Worm (Caenorhabditis elegans) whole organism, L4 larva: ENCODE data around the gene T13F2.6.

Source experiments
- D1046.2 ChIP-seq: fragments of 200-800 bp; sonication (Bioruptor generic); IDR thresholded peaks from 2 replicates; pipeline ENCODE4 v1.3.6; 2022; ENCODE audit warnings: missing genetic modification characterization, missing compliant biosample characterization
- F10B5.3 ChIP-seq: sonication (generic microtip); optimal IDR thresholded peaks from 2 replicates; lab custom pipeline; 2016; ENCODE audit warnings: mild to moderate bottlenecking, missing genetic modification characterization, missing compliant biosample characterization
- F37D6.2 ChIP-seq: sonication (generic microtip); optimal IDR thresholded peaks from 2 replicates; lab custom pipeline; 2016; ENCODE audit warnings: mild to moderate bottlenecking, missing genetic modification characterization, missing compliant biosample characterization
- F44E2.7 ChIP-seq: fragments of 200-800 bp; sonication (Bioruptor generic); IDR thresholded peaks from 2 replicates; pipeline ENCODE4 v2.1.2; 2022; ENCODE audit warnings: missing genetic modification characterization, missing compliant biosample characterization
- F49E8.2 ChIP-seq: sonication (generic microtip); optimal IDR thresholded peaks from 2 replicates; lab custom pipeline; 2016; ENCODE audit warnings: missing compliant biosample characterization, mild to moderate bottlenecking, missing genetic modification characterization, borderline replicate concordance
- T20F7.1 ChIP-seq: fragments of 200-800 bp; sonication (Bioruptor generic); optimal IDR thresholded peaks from 2 replicates; lab custom pipeline; 2018; ENCODE audit warnings: mild to moderate bottlenecking, missing genetic modification characterization, missing compliant biosample characterization
- Y75B8A.6 ChIP-seq: fragments of 200-800 bp; sonication (Bioruptor generic); IDR thresholded peaks from 2 replicates; pipeline ENCODE4 v1.3.6; 2022; ENCODE audit warnings: missing genetic modification reagents, missing genetic modification characterization, missing compliant biosample characterization
- ZK546.5 ChIP-seq, 2 experiments: sonication (generic microtip); optimal IDR thresholded peaks; 2 replicates each; lab custom pipeline; 2017; ENCODE audit warnings: missing biosample characterization in 2 of 2, missing genetic modification characterization in 2 of 2
- aha-1 ChIP-seq: fragments of 150-350 bp; peaks from one replicate; lab custom pipeline; 2014; ENCODE audit warnings: missing biosample characterization, missing genetic modification characterization
- aly-2 ChIP-seq: sonication (generic microtip); optimal IDR thresholded peaks from 2 replicates; lab custom pipeline; 2018; ENCODE audit warnings: missing biosample characterization, missing genetic modification characterization
- attf-4 ChIP-seq: sonication (generic microtip); optimal IDR thresholded peaks from 3 replicates; lab custom pipeline; 2017; ENCODE audit warnings: missing biosample characterization, missing genetic modification characterization
- ceh-20 ChIP-seq: fragments of 200-800 bp; sonication (Bioruptor generic); IDR thresholded peaks from 2 replicates; pipeline ENCODE4 v1.3.6; 2022; ENCODE audit warnings: missing genetic modification reagents, missing genetic modification characterization, missing compliant biosample characterization
- daf-12 ChIP-seq: fragments of 150-350 bp; optimal IDR thresholded peaks from 2 replicates; lab custom pipeline; 2014; ENCODE audit warnings: missing biosample characterization, missing genetic modification reagents, missing genetic modification characterization
- daf-16 ChIP-seq, 3 experiments: sonication (generic microtip); optimal IDR thresholded peaks; 2 replicates each; lab custom pipeline; 2016 to 2017; ENCODE audit warnings: missing genetic modification characterization in 3 of 3, missing genetic modification reagents in 3 of 3, mild to moderate bottlenecking in 2 of 3, missing compliant biosample characterization in 2 of 3, missing biosample characterization in 1 of 3, moderate library complexity in 1 of 3
- daf-8 ChIP-seq: fragments of 200-800 bp; sonication (Bioruptor generic); IDR thresholded peaks from 2 replicates; pipeline ENCODE4 v1.3.6; 2022; ENCODE audit warnings: missing genetic modification characterization, missing compliant biosample characterization
- dmd-6 ChIP-seq: fragments of 200-800 bp; sonication (Bioruptor generic); IDR thresholded peaks from 2 replicates; pipeline ENCODE4 v1.3.6; 2022; ENCODE audit warnings: missing genetic modification reagents, missing genetic modification characterization, missing compliant biosample characterization
- dmd-8 ChIP-seq: fragments of 200-800 bp; sonication (Bioruptor generic); IDR thresholded peaks from 2 replicates; pipeline ENCODE4 v1.3.6; 2022; ENCODE audit warnings: missing genetic modification characterization, missing compliant biosample characterization
- dmd-9 ChIP-seq: fragments of 200-800 bp; sonication (Bioruptor generic); IDR thresholded peaks from 2 replicates; pipeline ENCODE4 v1.3.6; 2022; ENCODE audit warnings: missing genetic modification reagents, missing genetic modification characterization, missing compliant biosample characterization
- dpl-1 ChIP-seq: fragments of 150-350 bp; optimal IDR thresholded peaks from 2 replicates; lab custom pipeline; 2014; ENCODE audit warnings: missing biosample characterization, missing genetic modification reagents, missing genetic modification characterization
- duxl-1 ChIP-seq: sonication (generic microtip); optimal IDR thresholded peaks from 2 replicates; lab custom pipeline; 2016; ENCODE audit warnings: mild to moderate bottlenecking, missing genetic modification characterization, moderate library complexity, missing compliant biosample characterization; ENCODE audit not compliant: poor library complexity
- egl-27 ChIP-seq: sonication (generic microtip); optimal IDR thresholded peaks from 3 replicates; lab custom pipeline; 2017; ENCODE audit warnings: missing biosample characterization, missing genetic modification reagents, missing genetic modification characterization
- egl-43 ChIP-seq: fragments of 200-800 bp; sonication (Bioruptor generic); IDR thresholded peaks from 2 replicates; pipeline ENCODE4 v1.3.6; 2022; ENCODE audit warnings: missing genetic modification reagents, missing genetic modification characterization, missing compliant biosample characterization
- gei-8 ChIP-seq: fragments of 200-800 bp; sonication (Bioruptor generic); optimal IDR thresholded peaks from 2 replicates; lab custom pipeline; 2018; ENCODE audit warnings: mild to moderate bottlenecking, missing genetic modification characterization, missing compliant biosample characterization
- hlh-11 ChIP-seq: fragments of 200-800 bp; sonication (Bioruptor generic); optimal IDR thresholded peaks from 2 replicates; lab custom pipeline; 2018; ENCODE audit warnings: mild to moderate bottlenecking, missing genetic modification characterization, missing compliant biosample characterization
- hlh-30 ChIP-seq: sonication (generic microtip); optimal IDR thresholded peaks from 2 replicates; lab custom pipeline; 2017; ENCODE audit warnings: antibody characterized with exemption, mild to moderate bottlenecking, missing genetic modification characterization, missing compliant biosample characterization; ENCODE audit not compliant: insufficient read depth
- jun-1 ChIP-seq: fragments of 150-350 bp; optimal IDR thresholded peaks from 2 replicates; lab custom pipeline; 2014; ENCODE audit warnings: missing biosample characterization, missing genetic modification reagents, missing genetic modification characterization
- lin-1 ChIP-seq: fragments of 200-800 bp; sonication (Bioruptor generic); IDR thresholded peaks from 2 replicates; pipeline ENCODE4 v1.3.6; 2022; ENCODE audit warnings: missing genetic modification reagents, missing genetic modification characterization, missing compliant biosample characterization
- lin-15B ChIP-seq: fragments of 150-350 bp; sonication (generic microtip); optimal IDR thresholded peaks from 3 replicates; lab custom pipeline; 2014; ENCODE audit warnings: missing biosample characterization, missing genetic modification characterization
- lin-29 ChIP-seq: fragments of 200-800 bp; sonication (Bioruptor generic); IDR thresholded peaks from 2 replicates; pipeline ENCODE4 v1.3.6; 2022; ENCODE audit warnings: missing genetic modification reagents, missing genetic modification characterization, missing compliant biosample characterization
- lin-39 ChIP-seq: fragments of 150-350 bp; optimal IDR thresholded peaks from 2 replicates; lab custom pipeline; 2014; ENCODE audit warnings: missing biosample characterization, missing genetic modification reagents, missing genetic modification characterization
- lir-3 ChIP-seq: sonication (generic microtip); optimal IDR thresholded peaks from 2 replicates; lab custom pipeline; 2016; ENCODE audit warnings: mild to moderate bottlenecking, missing genetic modification characterization, missing compliant biosample characterization
- mdt-29 ChIP-seq: fragments of 200-800 bp; sonication (Bioruptor generic); IDR thresholded peaks from 2 replicates; pipeline ENCODE4 v1.3.6; 2022; ENCODE audit warnings: missing genetic modification reagents, missing genetic modification characterization, missing compliant biosample characterization
- mes-2 ChIP-seq: sonication (generic microtip); optimal IDR thresholded peaks from 2 replicates; lab custom pipeline; 2016; ENCODE audit warnings: missing genotype, mild to moderate bottlenecking, missing genetic modification characterization, missing compliant biosample characterization; ENCODE audit not compliant: poor library complexity, severe bottlenecking
- mxl-2 ChIP-seq: fragments of 200-800 bp; sonication (Bioruptor generic); conservative IDR thresholded peaks from 2 replicates; pipeline ENCODE4 v1.3.6; 2022; ENCODE audit warnings: missing genetic modification reagents, missing genetic modification characterization, missing compliant biosample characterization
- nhr-102 ChIP-seq: sonication (generic microtip); optimal IDR thresholded peaks from 2 replicates; lab custom pipeline; 2016; ENCODE audit warnings: mild to moderate bottlenecking, missing genetic modification characterization, moderate library complexity, missing compliant biosample characterization
- nhr-48 ChIP-seq: sonication (generic microtip); optimal IDR thresholded peaks from 2 replicates; lab custom pipeline; 2016; ENCODE audit warnings: mild to moderate bottlenecking, missing genetic modification characterization, missing compliant biosample characterization
- nhr-76 ChIP-seq: fragments of 150-350 bp; optimal IDR thresholded peaks from 2 replicates; lab custom pipeline; 2014; ENCODE audit warnings: missing biosample characterization, missing genetic modification characterization
- nhr-77 ChIP-seq: fragments of 150-350 bp; optimal IDR thresholded peaks from 2 replicates; lab custom pipeline; 2014; ENCODE audit warnings: missing biosample characterization, missing genetic modification characterization
- pha-4 ChIP-seq, 2 experiments: fragments of 150-350 bp in 1 of 2; fragments of 200-800 bp in 1 of 2; sonication (Bioruptor generic) in 1 of 2; IDR thresholded peaks in 1 of 2; optimal IDR thresholded peaks in 1 of 2; 2 replicates each; pipeline versions ENCODE4 v1.3.6 to Lab custom; 2014 to 2022; ENCODE audit warnings: missing genetic modification characterization in 2 of 2, missing genetic modification reagents in 2 of 2, missing biosample characterization in 1 of 2, missing compliant biosample characterization in 1 of 2
- pqm-1 ChIP-seq: sonication (generic microtip); optimal IDR thresholded peaks from 2 replicates; lab custom pipeline; 2017; ENCODE audit warnings: missing biosample characterization, missing genetic modification characterization
- set-16 ChIP-seq: fragments of 200-800 bp; sonication (Bioruptor generic); IDR thresholded peaks from 2 replicates; pipeline ENCODE4 v1.3.6; 2022; ENCODE audit warnings: missing genetic modification reagents, missing genetic modification characterization, missing compliant biosample characterization
- skn-1 ChIP-seq: fragments of 150-350 bp; optimal IDR thresholded peaks from 2 replicates; lab custom pipeline; 2014; ENCODE audit warnings: missing biosample characterization, missing genetic modification characterization
- spr-3 ChIP-seq: fragments of 200-800 bp; sonication (Bioruptor generic); optimal IDR thresholded peaks from 2 replicates; lab custom pipeline; 2018; ENCODE audit warnings: mild to moderate bottlenecking, missing genetic modification characterization, missing compliant biosample characterization
- tag-97 ChIP-seq: fragments of 200-800 bp; sonication (Bioruptor generic); IDR thresholded peaks from 2 replicates; pipeline ENCODE4 v1.3.6; 2022; ENCODE audit warnings: missing genetic modification characterization, missing compliant biosample characterization
- unc-62 ChIP-seq, 3 experiments: fragments of 150-350 bp in 1 of 3; sonication (generic microtip); optimal IDR thresholded peaks in 2 of 3; peaks in 1 of 3; 1 replicate in 1 of 3; 2 replicates in 2 of 3; lab custom pipeline; 2014 to 2017; ENCODE audit warnings: missing biosample characterization in 3 of 3, missing genetic modification characterization in 3 of 3, missing genetic modification reagents in 3 of 3, missing genotype in 1 of 3
- vab-7 ChIP-seq: fragments of 200-800 bp; sonication (Bioruptor generic); IDR thresholded peaks from 2 replicates; pipeline ENCODE4 v1.3.6; 2022; ENCODE audit warnings: missing genetic modification reagents, missing genetic modification characterization, missing compliant biosample characterization
- zfp-3 ChIP-seq: fragments of 200-800 bp; sonication (Bioruptor generic); conservative IDR thresholded peaks from 2 replicates; pipeline ENCODE4 v1.3.6; 2022; ENCODE audit warnings: missing genetic modification reagents, missing genetic modification characterization, missing compliant biosample characterization
- zip-11 ChIP-seq: fragments of 200-800 bp; sonication (Bioruptor generic); IDR thresholded peaks from 2 replicates; pipeline ENCODE4 v1.3.6; 2022; ENCODE audit warnings: missing genetic modification characterization, missing compliant biosample characterization
- ztf-11 ChIP-seq: fragments of 150-350 bp; optimal IDR thresholded peaks from 2 replicates; lab custom pipeline; 2014; ENCODE audit warnings: missing biosample characterization, missing genetic modification characterization
- ztf-7 ChIP-seq: fragments of 150-350 bp; optimal IDR thresholded peaks from 2 replicates; lab custom pipeline; 2014; ENCODE audit warnings: missing biosample characterization, missing genetic modification characterization

T13F2.6 gene

ce11 chrIV:9803544-9803943 is 25.4 kb downstream of the T13F2.6 start (continued):
- TF ChIP-seq pha-4 (GFP tag; IDR thresholded peaks at IDR 0.05; lab: Robert Waterston, UW) (no peak), pha-4 (tag; optimal IDR thresholded peaks at IDR 0.05; lab: Kevin White, UChicago) (peak; percentile 21), zip-11 (GFP tag; lab: Robert Waterston, UW) (no peak), mxl-2 (GFP tag; lab: Robert Waterston, UW) (no peak), ztf-11 (tag; lab: Kevin White, UChicago) (no peak), zfp-3 (GFP tag; lab: Robert Waterston, UW) (0 out of 2 replicates have a peak, but pooled peaks have one; percentile 41), lir-3 (tag; lab: Kevin White, UChicago) (no peak), lin-1 (GFP tag; lab: Robert Waterston, UW) (peak; percentile 81; the same call in 1 of the 2 replicates), D1046.2 (GFP tag; lab: Robert Waterston, UW) (no peak), pqm-1 (tag; lab: Kevin White, UChicago) (peak; percentile 40), mes-2 (tag; lab: Kevin White, UChicago) (peak; percentile 72), spr-3 (GFP tag; lab: Kevin White, UChicago) (no peak), ZK546.5 (tag; optimal IDR thresholded peaks at IDR 0.05; lab: Kevin White, UChicago) (no peak), aha-1 (no peak), set-16 (GFP tag; lab: Robert Waterston, UW) (no peak), dpl-1 (peak; percentile 3), dmd-6 (GFP tag; lab: Robert Waterston, UW) (peak; percentile 70), gei-8 (GFP tag; lab: Kevin White, UChicago) (no peak), nhr-77 (tag; lab: Kevin White, UChicago) (peak; percentile 91), egl-27 (tag; lab: Kevin White, UChicago) (no peak), aly-2 (no peak), hlh-30 (peak; percentile 87), lin-39 (no peak), egl-43 (no peak), nhr-76 (no peak), tag-97 (GFP tag; lab: Robert Waterston, UW) (no peak), ztf-7 (tag; lab: Kevin White, UChicago) (no peak), lin-15B (tag; lab: Kevin White, UChicago) (no peak), hlh-11 (tag; lab: Kevin White, UChicago) (peak; percentile 93), daf-8 (GFP tag; lab: Robert Waterston, UW) (no peak), ceh-20 (GFP tag; lab: Robert Waterston, UW) (no peak), F37D6.2 (tag; lab: Kevin White, UChicago) (no peak), skn-1 (no peak), T20F7.1 (GFP tag; lab: Kevin White, UChicago) (peak; percentile 49), lin-29 (GFP tag; lab: Robert Waterston, UW) (no peak), nhr-48 (peak; percentile 43), nhr-102 (tag; lab: Kevin White, UChicago) (no peak), daf-12 (no peak), jun-1 (tag; lab: Kevin White, UChicago) (no peak), dmd-9 (GFP tag; lab: Robert Waterston, UW) (no peak), unc-62 (GFP tag; optimal IDR thresholded peaks at IDR 0.05 in 1 of 2; lab: Kevin White, UChicago) (peak in 1 of 2 experiments; percentile 97), unc-62 (tag; optimal IDR thresholded peaks at IDR 0.05; lab: Kevin White, UChicago) (no peak), attf-4 (tag; lab: Kevin White, UChicago) (no peak), dmd-8 (GFP tag; lab: Robert Waterston, UW) (no peak), mdt-29 (GFP tag; lab: Robert Waterston, UW) (no peak), daf-16 (GFP tag; optimal IDR thresholded peaks at IDR 0.05; lab: Kevin White, UChicago) (no peak), daf-16 (tag; optimal IDR thresholded peaks at IDR 0.05; lab: Kevin White, UChicago) (peak; percentile 70), F10B5.3 (tag; lab: Kevin White, UChicago) (no peak), F49E8.2 (tag; lab: Kevin White, UChicago) (no peak), Y75B8A.6 (GFP tag; lab: Robert Waterston, UW) (no peak), vab-7 (GFP tag; lab: Robert Waterston, UW) (no peak), duxl-1 (tag; lab: Kevin White, UChicago) (no peak), F44E2.7 (no peak)
